Fruit fly (Drosophila melanogaster): Measurements from ENCODE around the gene CG3437.

The CG3437 gene

DNA sequence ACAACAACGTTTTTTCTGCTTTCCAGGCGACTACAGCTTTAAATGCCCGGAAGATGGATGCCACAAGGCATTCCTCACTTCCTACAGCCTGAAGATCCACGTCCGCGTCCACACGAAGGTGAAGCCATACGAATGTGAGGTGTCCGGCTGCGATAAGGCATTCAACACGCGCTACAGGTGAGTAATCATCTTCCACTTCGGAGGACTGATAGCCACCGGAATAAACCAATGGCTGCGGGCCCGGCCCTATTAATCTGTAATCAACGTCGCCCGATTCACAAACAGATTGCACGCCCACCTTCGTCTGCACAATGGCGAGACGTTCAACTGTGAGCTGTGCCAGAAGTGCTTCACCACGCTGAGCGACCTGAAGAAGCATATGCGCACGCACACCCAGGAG lies 21.6 kb downstream of the CG3437 start:
- no peak for TF ChIP-seq CG15710 (tag; optimal IDR thresholded peaks at IDR 0.05)
- TF ChIP-seq rn (GFP tag; IDR thresholded peaks at IDR 0.05) = no peak
- TF ChIP-seq Ets98B (GFP tag; IDR thresholded peaks at IDR 0.05) = no peak

DNA sequence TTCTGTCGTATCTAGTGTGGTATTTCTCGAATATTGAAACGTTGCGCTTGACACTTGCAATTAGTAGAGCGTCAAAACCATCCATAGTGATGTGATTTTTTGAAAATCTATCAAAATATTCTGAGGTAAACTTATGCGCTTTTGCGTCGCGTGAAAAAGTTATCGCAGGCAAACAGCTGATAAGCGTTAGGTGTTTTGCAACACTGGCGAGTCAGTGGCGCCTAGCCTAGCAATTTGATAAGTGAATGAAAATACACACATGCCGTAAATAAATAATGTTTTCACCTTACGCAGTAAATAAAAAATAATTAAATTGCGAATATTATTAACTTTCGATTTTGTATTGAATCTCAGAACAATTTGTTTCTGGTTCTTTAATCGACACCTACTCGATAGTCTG lies 22.2 kb downstream of the CG3437 start, which contains the start of gene CG42526:
Gene CG42526, minus strand, starts transcription at position 85 of the 400 bp plus-strand sequence.
- peak; percentile 35 for TF ChIP-seq Ets98B (GFP tag; IDR thresholded peaks at IDR 0.05)
- TF ChIP-seq rn (GFP tag; IDR thresholded peaks at IDR 0.05) = no peak
- TF ChIP-seq gl (tag; optimal IDR thresholded peaks at IDR 0.05) = no peak
- no peak for TF ChIP-seq CG15710 (tag; optimal IDR thresholded peaks at IDR 0.05)
- no peak for TF ChIP-seq CG12605 (GFP tag; IDR thresholded peaks at IDR 0.05)
- peak; percentile 27 for TF ChIP-seq CG34367 (tag; optimal IDR thresholded peaks at IDR 0.05)
- no peak for TF ChIP-seq Pif1B (GFP tag; optimal IDR thresholded peaks at IDR 0.05)
- no peak for TF ChIP-seq CG8159 (tag; optimal IDR thresholded peaks at IDR 0.05)
- TF ChIP-seq CG8301 (tag; optimal IDR thresholded peaks at IDR 0.05) = no peak

DNA sequence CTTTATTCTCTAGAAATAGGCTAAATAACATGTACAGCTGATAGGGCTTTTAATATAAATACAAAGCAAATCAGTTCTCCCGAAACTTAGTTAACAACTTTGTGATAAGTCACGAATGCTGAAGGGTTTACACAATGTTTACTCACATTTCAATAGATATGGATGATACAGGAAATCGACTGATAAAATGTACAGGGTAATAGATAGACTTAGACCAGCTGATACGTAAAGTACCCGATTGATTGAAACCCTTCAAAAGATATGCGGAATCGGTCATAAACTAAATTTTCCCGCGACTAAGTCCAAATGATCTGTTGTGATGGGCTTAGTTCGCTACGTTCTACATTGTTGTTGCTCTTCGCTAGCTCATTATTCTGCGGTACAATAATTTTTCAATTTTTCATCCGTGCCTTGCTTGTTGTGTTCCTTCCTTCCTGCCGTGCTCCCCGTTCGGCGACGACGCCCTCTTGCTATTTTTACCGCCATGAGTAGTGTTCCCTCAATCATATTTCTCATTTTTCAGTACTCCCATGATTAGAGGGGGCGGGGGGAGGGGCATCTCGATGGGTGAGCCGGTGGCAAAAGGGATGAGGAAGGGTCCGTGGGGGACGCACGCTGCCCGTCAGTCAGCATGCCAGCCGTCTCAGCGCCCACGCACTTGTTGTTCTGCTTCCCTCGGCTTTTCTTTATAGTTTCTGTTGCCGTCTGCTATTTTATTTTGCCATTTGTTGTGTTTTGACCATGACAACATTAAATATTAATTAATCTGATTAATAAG lies 24.5 kb downstream of the CG3437 start:
- TF ChIP-seq Snoo (tag; optimal IDR thresholded peaks at IDR 0.05) (no peak), CG32121 (GFP tag; IDR thresholded peaks at IDR 0.05) (0 out of 2 replicates have a peak, but pooled peaks have one; percentile 37), CG13204 (GFP tag; optimal IDR thresholded peaks at IDR 0.05) (peak; percentile 11), D1 (tag; optimal IDR thresholded peaks at IDR 0.05) (no peak)

DNA sequence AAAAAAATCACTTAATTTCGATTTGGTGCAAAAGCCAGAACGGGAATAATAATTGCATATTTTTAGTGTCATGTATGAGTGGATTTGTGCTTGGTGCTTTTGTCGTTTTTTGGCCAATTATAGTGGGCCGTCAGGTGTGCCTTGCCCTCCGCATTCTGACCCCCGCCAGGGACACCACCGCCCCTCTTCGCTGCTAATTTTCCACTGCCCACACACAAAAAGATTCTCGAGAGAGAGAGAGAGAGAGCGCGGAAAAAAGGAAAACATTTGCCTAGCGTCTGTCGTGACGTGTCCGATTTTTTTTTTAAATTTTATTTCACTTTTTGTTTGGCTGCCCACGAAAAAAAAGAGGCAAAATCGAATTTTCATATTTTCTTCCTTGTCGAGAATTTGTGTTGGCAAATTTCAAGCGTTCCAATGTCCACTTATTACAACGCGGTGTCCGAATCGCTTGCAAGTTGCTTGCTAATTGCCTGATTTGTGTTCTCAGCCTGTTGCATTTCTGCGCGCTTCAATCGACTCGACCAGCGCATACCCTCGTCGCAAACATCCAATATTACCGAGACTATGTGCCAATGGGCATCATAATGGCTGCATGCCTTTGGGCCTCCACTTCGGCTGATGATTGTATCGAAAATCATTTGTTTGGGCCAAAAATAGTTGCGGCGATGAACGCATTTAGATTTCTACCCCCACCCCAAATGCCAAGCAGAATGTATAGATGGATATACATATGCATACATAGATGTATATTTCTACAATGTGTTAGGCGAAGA lies 25.4 kb downstream of the CG3437 start:
- TF ChIP-seq Ets98B (GFP tag; IDR thresholded peaks at IDR 0.05) (no peak), CG9948 (tag; optimal IDR thresholded peaks at IDR 0.05) (no peak), CG10348 (GFP tag; IDR thresholded peaks at IDR 0.05) (no peak), CG17806 (tag; optimal IDR thresholded peaks at IDR 0.05) (no peak), fd96Ca (GFP tag; IDR thresholded peaks at IDR 0.05) (no peak; the same call in 2 of the 3 replicates), CG32121 (GFP tag; IDR thresholded peaks at IDR 0.05) (no peak), CG34367 (tag; optimal IDR thresholded peaks at IDR 0.05) (no peak), rn (GFP tag; IDR thresholded peaks at IDR 0.05) (no peak), EcR (GFP tag; optimal IDR thresholded peaks at IDR 0.05) (no peak), CG13204 (GFP tag; optimal IDR thresholded peaks at IDR 0.05) (no peak), CG12605 (GFP tag; IDR thresholded peaks at IDR 0.05) (no peak), CG14655 (GFP tag; optimal IDR thresholded peaks at IDR 0.05) (no peak), CG4496 (GFP tag; IDR thresholded peaks at IDR 0.05) (no peak), CG8301 (tag; optimal IDR thresholded peaks at IDR 0.05) (no peak), Pif1B (GFP tag; optimal IDR thresholded peaks at IDR 0.05) (no peak), CG8159 (tag; optimal IDR thresholded peaks at IDR 0.05) (no peak), Snoo (tag; optimal IDR thresholded peaks at IDR 0.05) (no peak)

DNA sequence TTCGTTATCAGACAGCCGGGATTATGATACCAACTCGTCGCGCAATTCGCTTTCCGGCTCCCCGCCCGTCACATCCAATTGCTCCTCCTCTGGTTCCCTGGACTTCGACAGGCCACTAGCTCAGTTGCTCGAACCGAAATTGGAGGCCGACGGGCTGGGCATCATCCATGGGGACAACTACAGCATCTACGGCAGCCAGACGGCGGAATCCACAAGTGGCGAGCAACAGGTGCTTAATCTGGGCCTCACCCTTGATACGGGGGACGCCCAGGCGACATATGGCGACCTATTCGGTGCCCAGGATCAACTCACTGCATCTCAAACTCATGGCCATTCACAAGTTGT lies 26.9 kb downstream of the CG3437 start:
- TF ChIP-seq CG12605 (GFP tag; IDR thresholded peaks at IDR 0.05) (peak; percentile 42; the same call in 1 of the 2 replicates), CG9948 (tag; optimal IDR thresholded peaks at IDR 0.05) (no peak)

DNA sequence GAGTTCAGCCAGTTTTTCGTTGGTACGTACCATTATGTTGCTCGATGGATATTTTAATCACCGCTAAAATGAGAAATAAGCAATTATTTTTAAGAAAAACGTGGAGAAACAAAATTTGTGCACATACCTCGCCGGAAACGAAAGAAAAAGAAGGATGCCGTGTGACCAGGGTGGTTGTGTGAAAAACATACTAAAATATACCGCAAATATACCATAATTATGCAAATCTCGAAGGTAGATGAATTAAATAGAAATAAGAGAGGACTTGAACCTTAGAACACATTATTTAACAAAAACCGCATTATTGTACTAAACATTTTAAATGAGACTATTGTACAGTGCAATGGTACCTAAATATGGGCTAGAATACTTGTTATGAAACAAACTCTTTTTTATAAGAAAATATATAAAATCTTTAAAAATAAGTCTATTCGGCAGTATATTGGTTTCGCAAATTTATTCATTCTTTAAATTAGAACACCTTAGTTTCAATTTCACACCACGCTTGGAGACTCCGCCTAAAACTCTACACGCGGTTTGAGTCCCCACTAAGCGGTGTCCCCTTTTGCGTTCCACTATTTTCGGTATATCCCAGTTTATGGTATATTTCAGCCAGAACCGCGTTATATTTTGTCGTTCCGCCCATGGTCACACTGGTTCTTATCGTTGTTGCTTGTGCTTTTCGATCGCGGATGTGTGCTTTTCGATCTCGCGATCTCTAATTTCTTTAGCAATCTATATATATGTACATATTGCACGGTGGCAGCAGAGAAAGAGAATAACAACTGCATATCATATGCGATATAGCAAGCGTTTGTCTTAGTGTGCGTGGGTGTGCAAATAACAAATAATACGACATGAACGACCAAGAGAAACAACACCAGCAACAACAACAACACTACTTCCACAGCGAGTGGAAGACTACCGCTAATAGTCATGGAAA lies 27.5 kb downstream of the CG3437 start, which contains the start of the genes RpS17 and MTF-1:
Gene RpS17, minus strand, starts transcription at position 157 of the 943 bp plus-strand sequence.
Gene MTF-1, plus strand, starts transcription at position 648 of the 943 bp plus-strand sequence.
- TF ChIP-seq D1 (tag; optimal IDR thresholded peaks at IDR 0.05) = no peak
- peak; percentile 6 for TF ChIP-seq CG13204 (GFP tag; optimal IDR thresholded peaks at IDR 0.05)
- peak; percentile 9 for TF ChIP-seq CG17806 (tag; optimal IDR thresholded peaks at IDR 0.05)
- TF ChIP-seq CG15710 (tag; optimal IDR thresholded peaks at IDR 0.05) = no peak
- TF ChIP-seq CG8159 (tag; optimal IDR thresholded peaks at IDR 0.05) = no peak
- no peak for TF ChIP-seq fd96Ca (GFP tag; IDR thresholded peaks at IDR 0.05)
- TF ChIP-seq Pif1B (GFP tag; optimal IDR thresholded peaks at IDR 0.05) = peak; percentile 26
- TF ChIP-seq CG10348 (GFP tag; IDR thresholded peaks at IDR 0.05) = no peak
- TF ChIP-seq Pif1A (GFP tag; optimal IDR thresholded peaks at IDR 0.05) = peak; percentile 24
- TF ChIP-seq CG34367 (tag; optimal IDR thresholded peaks at IDR 0.05) = peak; percentile 27
- no peak for TF ChIP-seq CG9948 (tag; optimal IDR thresholded peaks at IDR 0.05)
- no peak for TF ChIP-seq rn (GFP tag; IDR thresholded peaks at IDR 0.05)
- TF ChIP-seq CG32121 (GFP tag; IDR thresholded peaks at IDR 0.05) = no peak
- TF ChIP-seq Snoo (tag; optimal IDR thresholded peaks at IDR 0.05) = peak; percentile 58
- TF ChIP-seq gl (tag; optimal IDR thresholded peaks at IDR 0.05) = peak; percentile 10
- TF ChIP-seq CG8301 (tag; optimal IDR thresholded peaks at IDR 0.05) = peak; percentile 0
- TF ChIP-seq Ets98B (GFP tag; IDR thresholded peaks at IDR 0.05) = no peak
- TF ChIP-seq CG12605 (GFP tag; IDR thresholded peaks at IDR 0.05) = 0 out of 2 replicates have a peak, but pooled peaks have one; percentile 32
- TF ChIP-seq CG4496 (GFP tag; IDR thresholded peaks at IDR 0.05) = peak; percentile 64
- peak; percentile 41 for TF ChIP-seq EcR (GFP tag; optimal IDR thresholded peaks at IDR 0.05)
- no peak for TF ChIP-seq CG14655 (GFP tag; optimal IDR thresholded peaks at IDR 0.05)
